Fruit fly (Drosophila melanogaster) whole organism, embryonic: ENCODE data around the gene CG14194.

Source experiments
- Atf6 ChIP-seq: fragments of 200-800 bp; sonication (Bioruptor generic); IDR thresholded peaks from 2 replicates; pipeline ENCODE4 v1.3.6; 2022; ENCODE audit warnings: missing biosample characterization, missing genetic modification characterization
- Awh ChIP-seq: fragments of 200-800 bp; sonication (Bioruptor generic); IDR thresholded peaks from 2 replicates; pipeline ENCODE4, ENCODE4 v1.3.6; 2022; ENCODE audit warnings: missing biosample characterization, missing genetic modification characterization
- B-H1 ChIP-seq: fragments of 200-800 bp; sonication (Bioruptor generic); IDR thresholded peaks from 3 replicates; pipeline ENCODE4 v1.3.6; 2022; ENCODE audit warnings: missing biosample characterization, missing genetic modification characterization
- Bteb2 ChIP-seq: fragments of 200-800 bp; sonication (Bioruptor generic); optimal IDR thresholded peaks from 2 replicates; lab custom pipeline; 2016; ENCODE audit warnings: missing biosample characterization, missing genetic modification characterization
- CG10267 ChIP-seq: fragments of 200-800 bp; sonication (Bioruptor generic); optimal IDR thresholded peaks from 2 replicates; lab custom pipeline; 2018; ENCODE audit warnings: missing biosample characterization, mild to moderate bottlenecking, missing genetic modification characterization, moderate library complexity
- CG11456 ChIP-seq: fragments of 200-800 bp; sonication (Bioruptor generic); IDR thresholded peaks from 3 replicates; pipeline ENCODE4 v1.3.6; 2022; ENCODE audit warnings: missing biosample characterization, missing genetic modification characterization
- CG13287 ChIP-seq: fragments of 200-800 bp; sonication (Bioruptor generic); IDR thresholded peaks from 2 replicates; pipeline ENCODE4 v1.3.6; 2022; ENCODE audit warnings: missing biosample characterization, missing genetic modification characterization; ENCODE audit not compliant: partially characterized antibody
- CG15479 ChIP-seq: fragments of 200-800 bp; sonication (Bioruptor generic); optimal IDR thresholded peaks from 3 replicates; lab custom pipeline; 2019; ENCODE audit warnings: missing biosample characterization, mild to moderate bottlenecking, missing genetic modification characterization, moderate library complexity
- CG17361 ChIP-seq: fragments of 200-800 bp; sonication (Bioruptor generic); IDR thresholded peaks from 3 replicates; pipeline ENCODE4 v1.3.6; 2022; ENCODE audit warnings: missing biosample characterization, missing genetic modification characterization
- CG18599 ChIP-seq: fragments of 200-800 bp; sonication (Bioruptor generic); optimal IDR thresholded peaks from 3 replicates; lab custom pipeline; 2017; ENCODE audit warnings: missing biosample characterization, missing genetic modification characterization, mild to moderate bottlenecking, moderate library complexity, missing genetic modification reagents
- CG31441 ChIP-seq: fragments of 200-800 bp; sonication (Bioruptor generic); IDR thresholded peaks from 2 replicates; pipeline ENCODE4 v1.3.6; 2022; ENCODE audit warnings: missing biosample characterization, missing genetic modification characterization
- CG33213 ChIP-seq: fragments of 200-800 bp; sonication (Bioruptor generic); optimal IDR thresholded peaks from 3 replicates; lab custom pipeline; 2016; ENCODE audit warnings: missing biosample characterization, missing genetic modification characterization
- CG3995 ChIP-seq: fragments of 200-800 bp; sonication (Bioruptor generic); optimal IDR thresholded peaks from 3 replicates; lab custom pipeline; 2016; ENCODE audit warnings: missing biosample characterization, missing genetic modification characterization
- CG4404 ChIP-seq: fragments of 200-800 bp; sonication (Bioruptor generic); IDR thresholded peaks from 2 replicates; pipeline ENCODE4 v1.3.6; 2022; ENCODE audit warnings: missing biosample characterization, missing genetic modification characterization
- CG7271 ChIP-seq: fragments of 200-800 bp; sonication (Bioruptor generic); optimal IDR thresholded peaks from 2 replicates; lab custom pipeline; 2018; ENCODE audit warnings: missing biosample characterization, mild to moderate bottlenecking, missing genetic modification characterization, moderate library complexity
- CG7928 ChIP-seq: fragments of 200-800 bp; sonication (Bioruptor generic); optimal IDR thresholded peaks from 2 replicates; lab custom pipeline; 2017; ENCODE audit warnings: missing biosample characterization, mild to moderate bottlenecking, missing genetic modification characterization
- CG8478 ChIP-seq: fragments of >200 bp; optimal IDR thresholded peaks from 2 replicates; lab custom pipeline; 2018
- CHES-1-like ChIP-seq: fragments of 200-800 bp; sonication (Bioruptor generic); optimal IDR thresholded peaks from 2 replicates; lab custom pipeline; 2016; ENCODE audit warnings: missing biosample characterization, missing genetic modification characterization
- Dll ChIP-seq: fragments of 200-800 bp; sonication (Bioruptor generic); IDR thresholded peaks from 4 replicates; pipeline ENCODE4 v1.3.6; 2022; ENCODE audit warnings: missing biosample characterization, missing genetic modification characterization; ENCODE audit not compliant: partially characterized antibody
- Doc3 ChIP-seq: fragments of 200-800 bp; sonication (Bioruptor generic); IDR thresholded peaks from 3 replicates; pipeline ENCODE4 v1.3.6; 2022; ENCODE audit warnings: missing biosample characterization, missing genetic modification characterization; ENCODE audit not compliant: partially characterized antibody
- Ets97D ChIP-seq: fragments of 200-800 bp; sonication (Bioruptor generic); optimal IDR thresholded peaks from 3 replicates; lab custom pipeline; 2016; ENCODE audit warnings: missing biosample characterization, missing genetic modification characterization
- Med ChIP-seq: fragments of 200-800 bp; sonication (Bioruptor generic); peaks from one replicate; lab custom pipeline; 2016; ENCODE audit warnings: missing biosample characterization, missing genetic modification characterization, mild to moderate bottlenecking, inconsistent platforms, moderate library complexity
- Myb ChIP-seq: fragments of 200-800 bp; sonication (Bioruptor generic); optimal IDR thresholded peaks from 2 replicates; lab custom pipeline; 2016; ENCODE audit warnings: missing biosample characterization, missing genetic modification characterization
- NfI ChIP-seq: fragments of 200-800 bp; sonication (Bioruptor generic); optimal IDR thresholded peaks from 3 replicates; lab custom pipeline; 2018; ENCODE audit warnings: missing biosample characterization, mild to moderate bottlenecking, missing genetic modification characterization, moderate library complexity
- Pdp1 ChIP-seq, 2 experiments: fragments of 200-800 bp; sonication (Bioruptor generic); optimal IDR thresholded peaks; 3 replicates each; lab custom pipeline; 2016; ENCODE audit warnings: missing biosample characterization in 2 of 2, missing genetic modification characterization in 2 of 2, mild to moderate bottlenecking in 1 of 2, moderate library complexity in 1 of 2
- Rx ChIP-seq: fragments of 200-800 bp; sonication (Bioruptor generic); IDR thresholded peaks from 2 replicates; pipeline ENCODE4 v1.3.6; 2022; ENCODE audit warnings: missing biosample characterization, missing genetic modification characterization
- Side ChIP-seq: fragments of 200-800 bp; sonication (Bioruptor generic); optimal IDR thresholded peaks from 2 replicates; lab custom pipeline; 2016; ENCODE audit warnings: missing biosample characterization, missing genetic modification characterization
- Ssrp ChIP-seq: fragments of 200-800 bp; sonication (Bioruptor generic); optimal IDR thresholded peaks from 2 replicates; lab custom pipeline; 2018; ENCODE audit warnings: missing biosample characterization, mild to moderate bottlenecking, missing genetic modification characterization, moderate library complexity
- Stat92E ChIP-seq, 3 experiments: fragments of >200 bp in 2 of 3; fragments of 200-800 bp in 1 of 3; sonication (Bioruptor generic) in 1 of 3; optimal IDR thresholded peaks; 2 replicates each; lab custom pipeline; 2017 to 2019; ENCODE audit warnings: missing biosample characterization in 3 of 3, missing genetic modification characterization in 3 of 3, mild to moderate bottlenecking in 1 of 3, moderate library complexity in 1 of 3
- Xrp1 ChIP-seq: fragments of 200-800 bp; sonication (Bioruptor generic); IDR thresholded peaks from 2 replicates; pipeline ENCODE4 v1.3.6; 2022; ENCODE audit warnings: missing biosample characterization, missing genetic modification characterization
- YL-1 ChIP-seq: fragments of 200-800 bp; sonication (Bioruptor generic); optimal IDR thresholded peaks from 3 replicates; lab custom pipeline; 2017; ENCODE audit warnings: missing biosample characterization, mild to moderate bottlenecking, missing genetic modification characterization
- amos ChIP-seq: fragments of 200-800 bp; sonication (Bioruptor generic); IDR thresholded peaks from 2 replicates; pipeline ENCODE4 v1.3.6; 2022; ENCODE audit warnings: missing biosample characterization, missing genetic modification characterization; ENCODE audit not compliant: partially characterized antibody
- ash1 ChIP-seq: fragments of 200-800 bp; sonication (Bioruptor generic); optimal IDR thresholded peaks from 2 replicates; lab custom pipeline; 2018; ENCODE audit warnings: missing biosample characterization, mild to moderate bottlenecking, missing genetic modification characterization
- cwo ChIP-seq: fragments of 200-800 bp; sonication (Bioruptor generic); optimal IDR thresholded peaks from 3 replicates; lab custom pipeline; 2017; ENCODE audit warnings: missing biosample characterization, missing genetic modification characterization, mild to moderate bottlenecking, moderate library complexity, missing genetic modification reagents
- exex ChIP-seq: fragments of 200-800 bp; sonication (Bioruptor generic); optimal IDR thresholded peaks from 4 replicates; lab custom pipeline; 2018; ENCODE audit warnings: missing biosample characterization, mild to moderate bottlenecking, missing genetic modification characterization, moderate library complexity
- grn ChIP-seq: fragments of 200-800 bp; sonication (Bioruptor generic); optimal IDR thresholded peaks from 3 replicates; lab custom pipeline; 2017; ENCODE audit warnings: missing biosample characterization, missing genetic modification characterization
- gsb ChIP-seq: fragments of 200-800 bp; sonication (Bioruptor generic); IDR thresholded peaks from 2 replicates; pipeline ENCODE4 v1.3.6; 2022; ENCODE audit warnings: missing biosample characterization, missing genetic modification characterization
- hkb ChIP-seq, 2 experiments: fragments of 200-800 bp in 1 of 2; fragments of >200 bp in 1 of 2; sonication (Bioruptor generic) in 1 of 2; IDR thresholded peaks in 1 of 2; optimal IDR thresholded peaks in 1 of 2; 2 replicates each; pipeline versions ENCODE4 v1.3.6 to Lab custom; 2017 to 2022; ENCODE audit warnings: missing biosample characterization in 1 of 2, missing genetic modification characterization in 1 of 2
- lab ChIP-seq: fragments of 200-800 bp; sonication (Bioruptor generic); optimal IDR thresholded peaks from 3 replicates; lab custom pipeline; 2017; ENCODE audit warnings: missing biosample characterization, missing genetic modification characterization, mild to moderate bottlenecking, moderate library complexity, missing genetic modification reagents
- lmd ChIP-seq: fragments of 200-800 bp; sonication (Bioruptor generic); IDR thresholded peaks from 2 replicates; pipeline ENCODE4 v1.3.6; 2022; ENCODE audit warnings: missing biosample characterization, missing genetic modification characterization
- lola ChIP-seq, 3 experiments: fragments of >200 bp in 2 of 3; fragments of 200-800 bp in 1 of 3; sonication (Bioruptor generic) in 1 of 3; optimal IDR thresholded peaks; 2 replicates each; lab custom pipeline; 2017 to 2019; ENCODE audit warnings: missing biosample characterization in 3 of 3, missing genetic modification characterization in 3 of 3, mild to moderate bottlenecking in 1 of 3, moderate library complexity in 1 of 3
- mirr ChIP-seq: fragments of 200-800 bp; sonication (Bioruptor generic); optimal IDR thresholded peaks from 3 replicates; lab custom pipeline; 2018; ENCODE audit warnings: missing biosample characterization, mild to moderate bottlenecking, missing genetic modification characterization
- pho ChIP-seq: fragments of 200-800 bp; sonication (Bioruptor generic); optimal IDR thresholded peaks from 2 replicates; lab custom pipeline; 2016; ENCODE audit warnings: missing biosample characterization, missing genetic modification characterization
- ranshi ChIP-seq: fragments of 200-800 bp; sonication (Bioruptor generic); IDR thresholded peaks from 2 replicates; pipeline ENCODE4 v1.3.6; 2022; ENCODE audit warnings: missing biosample characterization, missing genetic modification characterization
- slbo ChIP-seq: fragments of 200-800 bp; sonication (Bioruptor generic); IDR thresholded peaks from 2 replicates; pipeline ENCODE4 v1.3.6; 2022; ENCODE audit warnings: missing biosample characterization, missing genetic modification characterization
- tio ChIP-seq: fragments of 200-800 bp; sonication (Bioruptor generic); optimal IDR thresholded peaks from 2 replicates; lab custom pipeline; 2017; ENCODE audit warnings: missing biosample characterization, missing genetic modification characterization, inconsistent platforms
- tx ChIP-seq: fragments of 200-800 bp; sonication (Bioruptor generic); optimal IDR thresholded peaks from 2 replicates; lab custom pipeline; 2016; ENCODE audit warnings: missing biosample characterization, missing genetic modification characterization

CG14194 gene

dm6 chrX:19212954-19213353 is 19.6 kb downstream of the CG14194 start, which contains the start of gene Mur18B:
Gene Mur18B, plus strand, starts transcription at chrX:19213254.
- TF ChIP-seq hkb (optimal IDR thresholded peaks at IDR 0.05; lab: Kevin White, UChicago) (no peak), hkb (GFP tag; IDR thresholded peaks at IDR 0.05; lab: Robert Waterston, UW) (no peak), Med (peak; percentile 15)

DNA sequence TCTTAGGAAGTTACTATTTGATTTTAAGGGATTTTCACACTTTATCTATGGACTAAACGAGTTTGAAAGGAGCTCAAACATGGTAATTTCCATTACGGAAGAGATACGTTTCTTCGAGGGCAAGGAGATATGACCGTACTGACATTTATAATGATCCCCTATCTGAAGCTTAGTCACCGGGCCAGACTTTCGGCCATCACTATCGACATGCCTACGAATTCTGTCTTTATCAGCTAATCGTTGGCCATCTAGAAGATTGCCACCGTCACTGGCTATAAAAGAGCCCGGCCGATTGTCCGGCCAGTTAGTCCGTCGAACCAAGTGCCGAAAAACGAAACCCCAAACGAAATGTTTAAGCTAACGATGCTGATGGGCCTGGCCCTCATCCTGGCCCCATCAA is 21.9 kb downstream of the CG14194 start, which contains the start of gene Muc18B:
Muc18B (plus strand) TSS at position 301 of the 400 bp plus-strand sequence.
- TF ChIP-seq Awh (GFP tag; lab: Robert Waterston, UW) (no peak), gsb (GFP tag; lab: Robert Waterston, UW) (no peak), exex (tag; lab: Kevin White, UChicago) (peak; percentile 34), Atf6 (no peak), lmd (no peak), YL-1 (no peak), grn (GFP tag; lab: Kevin White, UChicago) (peak; percentile 38), CHES-1-like (no peak), cwo (GFP tag; lab: Kevin White, UChicago) (no peak)

- TF ChIP-seq exex (tag; lab: Kevin White, UChicago) = peak; percentile 98
- peak; percentile 77 for TF ChIP-seq grn (GFP tag; lab: Kevin White, UChicago)
- TF ChIP-seq Stat92E (GFP tag; optimal IDR thresholded peaks at IDR 0.05; lab: Kevin White, UChicago) = no peak
- no peak for TF ChIP-seq CG8478 (lab: Kevin White, UChicago)
- TF ChIP-seq pho (GFP tag; lab: Kevin White, UChicago) = no peak
- no peak for TF ChIP-seq Bteb2 (GFP tag; lab: Kevin White, UChicago)
- TF ChIP-seq Ets97D (GFP tag; lab: Kevin White, UChicago) = no peak
- TF ChIP-seq amos (GFP tag; lab: Robert Waterston, UW) = no peak
- no peak for TF ChIP-seq Ssrp
- TF ChIP-seq CG10267 (tag; lab: Kevin White, UChicago) = no peak
- no peak for TF ChIP-seq NfI (GFP tag; lab: Kevin White, UChicago)
- TF ChIP-seq ranshi (GFP tag; lab: Robert Waterston, UW) = no peak
- peak; percentile 39 for TF ChIP-seq CG18599
- peak; percentile 66 for TF ChIP-seq lab (GFP tag; lab: Kevin White, UChicago)
- no peak for TF ChIP-seq Rx (GFP tag; lab: Robert Waterston, UW)
- TF ChIP-seq Pdp1 (GFP tag; optimal IDR thresholded peaks at IDR 0.05; lab: Kevin White, UChicago) = no peak
- TF ChIP-seq ash1 (GFP tag; lab: Kevin White, UChicago) = no peak
- TF ChIP-seq CG4404 (GFP tag; lab: Robert Waterston, UW) = no peak
- TF ChIP-seq mirr = peak; percentile 16
- peak; percentile 14 for TF ChIP-seq CG3995 (GFP tag; lab: Kevin White, UChicago)
- no peak for TF ChIP-seq tio
- TF ChIP-seq CG11456 = no peak
- TF ChIP-seq, all 482 proteins: peak for 6
These were observed 23.3 kb downstream of the CG14194 start for dm6 chrX:19216671-19217070.

DNA sequence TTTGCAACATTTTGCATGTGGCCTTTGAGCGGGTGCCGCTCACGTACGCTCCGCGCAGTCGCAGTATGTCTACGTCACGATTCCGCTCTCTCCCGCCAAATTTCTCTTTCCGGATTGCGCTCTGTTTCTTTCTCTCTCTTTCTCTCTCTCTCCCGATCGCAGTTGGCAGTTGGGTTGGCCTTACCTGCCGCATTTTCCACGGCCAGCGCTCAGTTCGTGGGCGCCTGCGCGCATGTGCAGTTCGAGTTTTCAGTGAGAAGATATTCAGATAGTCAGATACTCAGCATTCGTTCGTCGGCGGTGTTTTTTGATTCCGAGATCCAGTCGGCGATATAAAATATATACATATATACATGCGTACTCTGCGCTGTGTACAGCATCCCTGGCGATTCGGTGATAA is 27.1 kb downstream of the CG14194 start, which contains the start of gene CG7884:
CG7884 (plus strand) TSS at position 208 of the 400 bp plus-strand sequence.
- TF ChIP-seq slbo (GFP tag; lab: Robert Waterston, UW) = no peak
- TF ChIP-seq tx (GFP tag; lab: Kevin White, UChicago) = no peak
- TF ChIP-seq grn (GFP tag; lab: Kevin White, UChicago) = peak; percentile 49
- no peak for TF ChIP-seq CG13287 (GFP tag; lab: Robert Waterston, UW)
- peak; percentile 43; the same call in 1 of the 4 replicates for TF ChIP-seq Dll (GFP tag; lab: Robert Waterston, UW)
- TF ChIP-seq CG7271 = no peak
- TF ChIP-seq CG17361 = no peak
- no peak for TF ChIP-seq CG33213
- no peak for TF ChIP-seq Doc3 (GFP tag; lab: Robert Waterston, UW)
- no peak for TF ChIP-seq CG31441 (GFP tag; lab: Robert Waterston, UW)
- no peak for TF ChIP-seq lola (GFP tag; optimal IDR thresholded peaks at IDR 0.05; lab: Kevin White, UChicago)
- no peak for TF ChIP-seq B-H1 (GFP tag; lab: Robert Waterston, UW)
- TF ChIP-seq CG15479 (GFP tag; lab: Kevin White, UChicago) = peak; percentile 96
- no peak for TF ChIP-seq Myb (GFP tag; lab: Kevin White, UChicago)
- 0 out of 2 replicates have a peak, but pooled peaks have one; percentile 23 for TF ChIP-seq Xrp1 (GFP tag; lab: Robert Waterston, UW)
- TF ChIP-seq Side (GFP tag; lab: Kevin White, UChicago) = no peak
- no peak for TF ChIP-seq CG7928 (GFP tag; lab: Kevin White, UChicago)
